Worm (Caenorhabditis elegans): ENCODE data around the gene C46E10.8.

- TF ChIP-seq ama-1 (optimal IDR thresholded peaks at IDR 0.05) (no peak), tra-4 (tag; optimal IDR thresholded peaks at IDR 0.05) (no peak), tbx-11 (GFP tag; IDR thresholded peaks at IDR 0.05) (no peak), pes-1 (GFP tag; IDR thresholded peaks at IDR 0.05) (no peak), ceh-36 (tag; optimal IDR thresholded peaks at IDR 0.05) (no peak)
Measured at ce11 chrII:3764486-3764885, 36.6 kb upstream of the C46E10.8 start, which contains the start of gene srx-112.
